Worm (Caenorhabditis elegans) whole organism, L4 larva: ENCODE measurements around the gene unc-116.
A peak's percentile ranks its signal among the peaks of the same experiment; 100 is the strongest.

Experiments
- D1046.2 ChIP-seq: fragments of 200-800 bp; sonication (Bioruptor generic); IDR thresholded peaks from 2 replicates; pipeline ENCODE4 v1.3.6; 2022; ENCODE audit warnings: missing genetic modification characterization, missing compliant biosample characterization
- F10B5.3 ChIP-seq: sonication (generic microtip); optimal IDR thresholded peaks from 2 replicates; lab custom pipeline; 2016; ENCODE audit warnings: mild to moderate bottlenecking, missing genetic modification characterization, missing compliant biosample characterization
- F26F4.8 ChIP-seq: fragments of 200-800 bp; sonication (Bioruptor generic); conservative IDR thresholded peaks from 2 replicates; pipeline ENCODE4 v1.3.6; 2022; ENCODE audit warnings: missing genetic modification characterization, missing compliant biosample characterization
- F37D6.2 ChIP-seq: sonication (generic microtip); optimal IDR thresholded peaks from 2 replicates; lab custom pipeline; 2016; ENCODE audit warnings: mild to moderate bottlenecking, missing genetic modification characterization, missing compliant biosample characterization
- F44E2.7 ChIP-seq: fragments of 200-800 bp; sonication (Bioruptor generic); IDR thresholded peaks from 2 replicates; pipeline ENCODE4 v2.1.2; 2022; ENCODE audit warnings: missing genetic modification characterization, missing compliant biosample characterization
- F49E8.2 ChIP-seq: sonication (generic microtip); optimal IDR thresholded peaks from 2 replicates; lab custom pipeline; 2016; ENCODE audit warnings: missing compliant biosample characterization, mild to moderate bottlenecking, missing genetic modification characterization, borderline replicate concordance
- T20F7.1 ChIP-seq: fragments of 200-800 bp; sonication (Bioruptor generic); optimal IDR thresholded peaks from 2 replicates; lab custom pipeline; 2018; ENCODE audit warnings: mild to moderate bottlenecking, missing genetic modification characterization, missing compliant biosample characterization
- T26A8.4 ChIP-seq: fragments of 200-800 bp; sonication (Bioruptor generic); IDR thresholded peaks from 2 replicates; pipeline ENCODE4 v1.3.6; 2022; ENCODE audit warnings: missing genetic modification characterization, missing compliant biosample characterization
- Y105C5A.15 ChIP-seq: fragments of 200-800 bp; sonication (Bioruptor generic); IDR thresholded peaks from 2 replicates; pipeline ENCODE4 v1.3.6; 2022; ENCODE audit warnings: missing genetic modification characterization, missing compliant biosample characterization
- ZK337.2 ChIP-seq: fragments of 200-800 bp; sonication (Bioruptor generic); IDR thresholded peaks from 2 replicates; pipeline ENCODE4 v1.3.6; 2022; ENCODE audit warnings: missing genetic modification reagents, missing genetic modification characterization, missing compliant biosample characterization
- ZK546.5 ChIP-seq, 2 experiments: sonication (generic microtip); optimal IDR thresholded peaks; 2 replicates each; lab custom pipeline; 2017; ENCODE audit warnings: missing biosample characterization in 2 of 2, missing genetic modification characterization in 2 of 2
- aha-1 ChIP-seq: fragments of 150-350 bp; peaks from one replicate; lab custom pipeline; 2014; ENCODE audit warnings: missing biosample characterization, missing genetic modification characterization
- arid-1 ChIP-seq: fragments of 200-800 bp; sonication (Bioruptor generic); conservative IDR thresholded peaks from 2 replicates; pipeline ENCODE4 v1.3.6; 2022; ENCODE audit warnings: missing genetic modification reagents, missing genetic modification characterization, missing compliant biosample characterization
- ceh-20 ChIP-seq: fragments of 200-800 bp; sonication (Bioruptor generic); IDR thresholded peaks from 2 replicates; pipeline ENCODE4 v1.3.6; 2022; ENCODE audit warnings: missing genetic modification reagents, missing genetic modification characterization, missing compliant biosample characterization
- ceh-44 ChIP-seq: fragments of 200-800 bp; sonication (Bioruptor generic); IDR thresholded peaks from 2 replicates; pipeline ENCODE4 v1.3.6; 2022; ENCODE audit warnings: missing genetic modification reagents, missing genetic modification characterization, missing compliant biosample characterization
- daf-8 ChIP-seq: fragments of 200-800 bp; sonication (Bioruptor generic); IDR thresholded peaks from 2 replicates; pipeline ENCODE4 v1.3.6; 2022; ENCODE audit warnings: missing genetic modification characterization, missing compliant biosample characterization
- egl-27 ChIP-seq: sonication (generic microtip); optimal IDR thresholded peaks from 3 replicates; lab custom pipeline; 2017; ENCODE audit warnings: missing biosample characterization, missing genetic modification reagents, missing genetic modification characterization
- fkh-10 ChIP-seq: fragments of 150-350 bp; optimal IDR thresholded peaks from 2 replicates; lab custom pipeline; 2014; ENCODE audit warnings: missing biosample characterization, missing genetic modification reagents, missing genetic modification characterization
- fos-1 ChIP-seq: fragments of 150-350 bp; optimal IDR thresholded peaks from 2 replicates; lab custom pipeline; 2014; ENCODE audit warnings: missing biosample characterization, missing genetic modification characterization
- gei-8 ChIP-seq: fragments of 200-800 bp; sonication (Bioruptor generic); optimal IDR thresholded peaks from 2 replicates; lab custom pipeline; 2018; ENCODE audit warnings: mild to moderate bottlenecking, missing genetic modification characterization, missing compliant biosample characterization
- hlh-11 ChIP-seq: fragments of 200-800 bp; sonication (Bioruptor generic); optimal IDR thresholded peaks from 2 replicates; lab custom pipeline; 2018; ENCODE audit warnings: mild to moderate bottlenecking, missing genetic modification characterization, missing compliant biosample characterization
- hmg-1.1 ChIP-seq: fragments of 200-800 bp; sonication (Bioruptor generic); IDR thresholded peaks from 2 replicates; pipeline ENCODE4 v1.3.6; 2022; ENCODE audit warnings: missing genetic modification reagents, missing genetic modification characterization, missing compliant biosample characterization
- jun-1 ChIP-seq: fragments of 150-350 bp; optimal IDR thresholded peaks from 2 replicates; lab custom pipeline; 2014; ENCODE audit warnings: missing biosample characterization, missing genetic modification reagents, missing genetic modification characterization
- lim-7 ChIP-seq: fragments of 200-800 bp; sonication (Bioruptor generic); IDR thresholded peaks from 2 replicates; pipeline ENCODE4 v1.3.6; 2022; ENCODE audit warnings: missing genetic modification characterization, missing compliant biosample characterization
- lin-29 ChIP-seq: fragments of 200-800 bp; sonication (Bioruptor generic); IDR thresholded peaks from 2 replicates; pipeline ENCODE4 v1.3.6; 2022; ENCODE audit warnings: missing genetic modification reagents, missing genetic modification characterization, missing compliant biosample characterization
- lin-38 ChIP-seq: fragments of 200-800 bp; sonication (Bioruptor generic); IDR thresholded peaks from 2 replicates; pipeline ENCODE4 v1.3.6; 2022; ENCODE audit warnings: missing genetic modification reagents, missing genetic modification characterization, missing compliant biosample characterization
- lir-3 ChIP-seq: sonication (generic microtip); optimal IDR thresholded peaks from 2 replicates; lab custom pipeline; 2016; ENCODE audit warnings: mild to moderate bottlenecking, missing genetic modification characterization, missing compliant biosample characterization
- lsy-2 ChIP-seq, 2 experiments: fragments of 150-350 bp in 1 of 2; sonication (generic microtip) in 1 of 2; optimal IDR thresholded peaks; 2 replicates each; lab custom pipeline; 2014 to 2017; ENCODE audit warnings: missing biosample characterization in 2 of 2, missing genetic modification characterization in 2 of 2
- madf-5 ChIP-seq, 2 experiments: fragments of 200-800 bp; sonication (Bioruptor generic); IDR thresholded peaks; 2 replicates each; pipeline ENCODE4 v1.3.6; 2022; ENCODE audit warnings: missing compliant biosample characterization in 2 of 2, missing genetic modification characterization in 2 of 2
- mdt-29 ChIP-seq: fragments of 200-800 bp; sonication (Bioruptor generic); IDR thresholded peaks from 2 replicates; pipeline ENCODE4 v1.3.6; 2022; ENCODE audit warnings: missing genetic modification reagents, missing genetic modification characterization, missing compliant biosample characterization
- mep-1 ChIP-seq: fragments of 150-350 bp; sonication (generic microtip); optimal IDR thresholded peaks from 3 replicates; lab custom pipeline; 2014; ENCODE audit warnings: missing biosample characterization, missing genetic modification characterization
- mxl-3 ChIP-seq: fragments of 200-800 bp; sonication (Bioruptor generic); optimal IDR thresholded peaks from 2 replicates; lab custom pipeline; 2018; ENCODE audit warnings: mild to moderate bottlenecking, missing genetic modification characterization, missing compliant biosample characterization
- nhr-28 ChIP-seq: fragments of 150-350 bp; optimal IDR thresholded peaks from 2 replicates; lab custom pipeline; 2014; ENCODE audit warnings: missing biosample characterization, missing genetic modification characterization
- nhr-42 ChIP-seq: fragments of 200-800 bp; sonication (Bioruptor generic); IDR thresholded peaks from 2 replicates; pipeline ENCODE4 v1.3.6; 2022; ENCODE audit warnings: missing genetic modification characterization, missing compliant biosample characterization
- nhr-76 ChIP-seq: fragments of 150-350 bp; optimal IDR thresholded peaks from 2 replicates; lab custom pipeline; 2014; ENCODE audit warnings: missing biosample characterization, missing genetic modification characterization
- nhr-77 ChIP-seq: fragments of 150-350 bp; optimal IDR thresholded peaks from 2 replicates; lab custom pipeline; 2014; ENCODE audit warnings: missing biosample characterization, missing genetic modification characterization
- pha-4 ChIP-seq, 2 experiments: fragments of 150-350 bp in 1 of 2; fragments of 200-800 bp in 1 of 2; sonication (Bioruptor generic) in 1 of 2; IDR thresholded peaks in 1 of 2; optimal IDR thresholded peaks in 1 of 2; 2 replicates each; pipeline versions ENCODE4 v1.3.6 to Lab custom; 2014 to 2022; ENCODE audit warnings: missing genetic modification characterization in 2 of 2, missing genetic modification reagents in 2 of 2, missing biosample characterization in 1 of 2, missing compliant biosample characterization in 1 of 2
- skn-1 ChIP-seq: fragments of 150-350 bp; optimal IDR thresholded peaks from 2 replicates; lab custom pipeline; 2014; ENCODE audit warnings: missing biosample characterization, missing genetic modification characterization
- snpc-4 ChIP-seq: fragments of 150-350 bp; optimal IDR thresholded peaks from 2 replicates; lab custom pipeline; 2014; ENCODE audit warnings: missing biosample characterization, missing genetic modification characterization
- spr-1 ChIP-seq: sonication (generic microtip); optimal IDR thresholded peaks from 2 replicates; lab custom pipeline; 2016; ENCODE audit warnings: mild to moderate bottlenecking, missing genetic modification characterization, missing compliant biosample characterization
- tag-97 ChIP-seq: fragments of 200-800 bp; sonication (Bioruptor generic); IDR thresholded peaks from 2 replicates; pipeline ENCODE4 v1.3.6; 2022; ENCODE audit warnings: missing genetic modification characterization, missing compliant biosample characterization
- unc-130 ChIP-seq: sonication (generic microtip); optimal IDR thresholded peaks from 2 replicates; lab custom pipeline; 2016; ENCODE audit warnings: missing genetic modification reagents, missing genetic modification characterization, missing compliant biosample characterization
- unc-62 ChIP-seq, 3 experiments: fragments of 150-350 bp in 1 of 3; sonication (generic microtip); optimal IDR thresholded peaks in 2 of 3; peaks in 1 of 3; 1 replicate in 1 of 3; 2 replicates in 2 of 3; lab custom pipeline; 2014 to 2017; ENCODE audit warnings: missing biosample characterization in 3 of 3, missing genetic modification characterization in 3 of 3, missing genetic modification reagents in 3 of 3, missing genotype in 1 of 3
- vab-7 ChIP-seq: fragments of 200-800 bp; sonication (Bioruptor generic); IDR thresholded peaks from 2 replicates; pipeline ENCODE4 v1.3.6; 2022; ENCODE audit warnings: missing genetic modification reagents, missing genetic modification characterization, missing compliant biosample characterization
- zfp-3 ChIP-seq: fragments of 200-800 bp; sonication (Bioruptor generic); conservative IDR thresholded peaks from 2 replicates; pipeline ENCODE4 v1.3.6; 2022; ENCODE audit warnings: missing genetic modification reagents, missing genetic modification characterization, missing compliant biosample characterization
- zip-11 ChIP-seq: fragments of 200-800 bp; sonication (Bioruptor generic); IDR thresholded peaks from 2 replicates; pipeline ENCODE4 v1.3.6; 2022; ENCODE audit warnings: missing genetic modification characterization, missing compliant biosample characterization
- zip-2 ChIP-seq: fragments of 150-350 bp; optimal IDR thresholded peaks from 2 replicates; lab custom pipeline; 2014; ENCODE audit warnings: missing biosample characterization, missing genetic modification characterization

Gene unc-116

DNA sequence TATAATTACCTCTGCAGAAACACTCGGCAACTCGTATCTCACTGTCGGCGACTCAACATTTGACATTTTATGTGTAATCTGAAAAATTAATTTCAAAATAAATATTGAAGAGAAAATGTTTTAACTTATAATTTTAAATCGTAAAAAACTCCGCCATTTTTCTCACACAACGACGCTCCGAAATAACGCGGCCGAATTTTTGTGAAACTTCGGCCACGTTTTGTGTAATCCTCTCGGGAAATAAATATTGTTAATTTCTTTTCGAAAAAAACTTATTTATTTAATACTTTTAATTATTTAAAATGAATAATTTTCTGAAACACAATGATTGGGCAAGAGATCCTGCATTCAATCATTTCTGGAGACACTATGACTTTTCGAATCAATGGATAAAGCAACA is 47.6 kb downstream of the unc-116 start, which contains the start of the genes F10E9.7 and F10E9.5 (continued):
- TF ChIP-seq hmg-1.1 (GFP tag; lab: Robert Waterston, UW) (peak; percentile 54; the same call in 1 of the 2 replicates), D1046.2 (GFP tag; lab: Robert Waterston, UW) (peak; percentile 60; the same call in 1 of the 2 replicates), zip-11 (GFP tag; lab: Robert Waterston, UW) (no peak), arid-1 (peak; percentile 60; the same call in 1 of the 2 replicates), jun-1 (tag; lab: Kevin White, UChicago) (no peak), zip-2 (tag; lab: Kevin White, UChicago) (no peak), F26F4.8 (GFP tag; lab: Robert Waterston, UW) (no peak), spr-1 (tag; lab: Kevin White, UChicago) (peak; percentile 32), lim-7 (GFP tag; lab: Robert Waterston, UW) (no peak), zfp-3 (GFP tag; lab: Robert Waterston, UW) (peak; percentile 60; the same call in 1 of the 2 replicates), nhr-28 (tag; lab: Kevin White, UChicago) (peak; percentile 34), F44E2.7 (GFP tag; lab: Robert Waterston, UW) (no peak), fos-1 (tag; lab: Kevin White, UChicago) (no peak), unc-130 (peak; percentile 96), snpc-4 (tag; lab: Kevin White, UChicago) (no peak), mdt-29 (GFP tag; lab: Robert Waterston, UW) (0 out of 2 replicates have a peak, but pooled peaks have one; percentile 45), ZK546.5 (tag; optimal IDR thresholded peaks at IDR 0.05; lab: Kevin White, UChicago) (no peak), lsy-2 (tag; optimal IDR thresholded peaks at IDR 0.05; lab: Kevin White, UChicago) (peak in 1 of 2 experiments; percentile 96), F37D6.2 (tag; lab: Kevin White, UChicago) (peak; percentile 64), daf-8 (GFP tag; lab: Robert Waterston, UW) (no peak), nhr-42 (GFP tag; lab: Robert Waterston, UW) (no peak), fkh-10 (GFP tag; lab: Kevin White, UChicago) (peak; percentile 60), T20F7.1 (GFP tag; lab: Kevin White, UChicago) (peak; percentile 99), ZK337.2 (GFP tag; lab: Robert Waterston, UW) (peak; percentile 97), lir-3 (tag; lab: Kevin White, UChicago) (no peak), ceh-44 (peak; percentile 86), F49E8.2 (tag; lab: Kevin White, UChicago) (peak; percentile 16), tag-97 (GFP tag; lab: Robert Waterston, UW) (0 out of 2 replicates have a peak, but pooled peaks have one; percentile 10), mxl-3 (GFP tag; lab: Kevin White, UChicago) (peak; percentile 39), mep-1 (peak; percentile 87), pha-4 (GFP tag; IDR thresholded peaks at IDR 0.05; lab: Robert Waterston, UW) (peak; percentile 76), pha-4 (tag; optimal IDR thresholded peaks at IDR 0.05; lab: Kevin White, UChicago) (peak; percentile 69), Y105C5A.15 (GFP tag; lab: Robert Waterston, UW) (no peak), egl-27 (no peak), F10B5.3 (tag; lab: Kevin White, UChicago) (no peak), hlh-11 (tag; lab: Kevin White, UChicago) (no peak), ceh-20 (GFP tag; lab: Robert Waterston, UW) (0 out of 2 replicates have a peak, but pooled peaks have one; percentile 28), lin-29 (GFP tag; lab: Robert Waterston, UW) (no peak), madf-5 (GFP tag; IDR thresholded peaks at IDR 0.05; lab: Robert Waterston, UW) (peak in 1 of 2 experiments; percentile 61; a peak in 1 of 4 replicates), lin-38 (GFP tag; lab: Robert Waterston, UW) (peak; percentile 79)

DNA sequence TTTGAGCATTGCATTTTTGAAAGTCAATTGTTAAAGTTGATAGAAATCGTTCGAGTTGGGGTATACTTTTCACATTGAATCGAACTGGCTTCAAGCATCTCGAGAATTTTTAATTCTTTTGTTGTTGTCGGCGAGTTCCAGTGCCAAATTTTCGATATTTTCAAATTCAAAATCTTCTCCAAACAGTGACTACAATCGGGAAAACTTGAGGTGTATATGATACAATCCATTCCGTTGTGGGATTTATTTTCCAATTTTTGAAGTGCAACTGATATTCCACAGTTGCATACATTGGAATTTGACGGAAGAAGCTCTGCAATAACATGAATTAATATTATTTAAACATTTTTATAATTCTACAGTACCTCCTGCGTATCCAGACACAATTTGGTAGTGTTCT is 49.2 kb downstream of the unc-116 start:
- TF ChIP-seq gei-8 (GFP tag; lab: Kevin White, UChicago) (no peak), unc-62 (GFP tag; optimal IDR thresholded peaks at IDR 0.05 in 1 of 2; lab: Kevin White, UChicago) (peak in 1 of 2 experiments; percentile 87), unc-62 (tag; optimal IDR thresholded peaks at IDR 0.05; lab: Kevin White, UChicago) (no peak), nhr-76 (tag; lab: Kevin White, UChicago) (no peak), skn-1 (tag; lab: Kevin White, UChicago) (no peak), lsy-2 (tag; optimal IDR thresholded peaks at IDR 0.05; lab: Kevin White, UChicago) (no peak), nhr-77 (tag; lab: Kevin White, UChicago) (no peak), vab-7 (GFP tag; lab: Robert Waterston, UW) (no peak), daf-8 (GFP tag; lab: Robert Waterston, UW) (no peak), aha-1 (tag; lab: Kevin White, UChicago) (peak; percentile 94), T26A8.4 (GFP tag; lab: Robert Waterston, UW) (no peak), zfp-3 (GFP tag; lab: Robert Waterston, UW) (0 out of 2 replicates have a peak, but pooled peaks have one; percentile 35)
